Worm (Caenorhabditis elegans) whole organism, early embryonic: Measurements from ENCODE around the gene ugt-67.

ENCODE experiments used
- ama-1 ChIP-seq: fragments of 150-350 bp; optimal IDR thresholded peaks from 2 replicates; lab custom pipeline; 2014
- hmg-4 ChIP-seq: fragments of 200-800 bp; sonication (Bioruptor generic); optimal IDR thresholded peaks from 2 replicates; lab custom pipeline; 2018; ENCODE audit warnings: mild to moderate bottlenecking, missing genetic modification characterization, missing compliant biosample characterization
- tra-4 ChIP-seq: sonication (generic microtip); optimal IDR thresholded peaks from 2 replicates; lab custom pipeline; 2017; ENCODE audit warnings: missing genetic modification characterization, missing compliant biosample characterization

DNA sequence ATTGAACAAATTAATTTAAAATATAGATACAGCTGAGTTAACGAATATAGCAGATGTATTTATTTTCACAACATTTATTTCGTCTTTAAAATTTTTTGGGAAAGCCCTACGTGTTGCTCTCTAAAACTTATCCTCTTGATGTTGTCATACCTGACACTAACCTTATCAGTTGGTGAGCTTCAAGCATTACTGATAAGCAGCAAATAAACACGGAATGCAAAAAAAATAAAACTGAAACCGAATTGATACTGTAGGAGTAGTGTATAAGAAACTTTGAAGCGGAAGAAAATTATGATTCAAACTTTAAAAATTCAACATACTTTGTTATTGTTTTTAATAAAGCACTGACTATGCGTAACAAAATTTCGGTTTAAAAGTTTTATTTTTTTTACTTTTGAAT lies 33.9 kb downstream of the ugt-67 start:
- TF ChIP-seq ama-1 (no peak), hmg-4 (GFP tag; lab: Kevin White, UChicago) (no peak), tra-4 (tag; lab: Kevin White, UChicago) (no peak)
